Worm (Caenorhabditis elegans) whole organism, L1 larva: ENCODE data around the gene sod-5.

Experiments
- F16B12.6 ChIP-seq: fragments of 150-350 bp; optimal IDR thresholded peaks from 2 replicates; lab custom pipeline; 2014; ENCODE audit warnings: missing biosample characterization, missing genetic modification characterization
- alr-1 ChIP-seq: fragments of 200-800 bp; sonication (Bioruptor generic); optimal IDR thresholded peaks from 2 replicates; lab custom pipeline; 2018; ENCODE audit warnings: borderline replicate concordance, mild to moderate bottlenecking, missing genetic modification characterization, missing compliant biosample characterization
- ama-1 ChIP-seq: fragments of 150-350 bp; optimal IDR thresholded peaks from 2 replicates; lab custom pipeline; 2014
- ceh-63 ChIP-seq: fragments of 200-800 bp; sonication (Bioruptor generic); optimal IDR thresholded peaks from 2 replicates; lab custom pipeline; 2018; ENCODE audit warnings: mild to moderate bottlenecking, missing genetic modification characterization, missing compliant biosample characterization
- ceh-8 ChIP-seq: fragments of 200-800 bp; sonication (Bioruptor generic); optimal IDR thresholded peaks from 2 replicates; lab custom pipeline; 2018; ENCODE audit warnings: mild to moderate bottlenecking, missing genetic modification characterization, moderate library complexity, missing compliant biosample characterization
- ceh-82 ChIP-seq, 3 experiments: fragments of 150-350 bp in 1 of 3; sonication (generic microtip) in 2 of 3; optimal IDR thresholded peaks; 2 replicates each; lab custom pipeline; 2014 to 2017; ENCODE audit warnings: missing biosample characterization in 3 of 3, missing genetic modification characterization in 3 of 3
- dsc-1 ChIP-seq: sonication (generic microtip); optimal IDR thresholded peaks from 2 replicates; lab custom pipeline; 2016; ENCODE audit warnings: mild to moderate bottlenecking, missing genetic modification characterization, missing compliant biosample characterization
- efl-3 ChIP-seq: fragments of 200-800 bp; sonication (Bioruptor generic); optimal IDR thresholded peaks from 2 replicates; lab custom pipeline; 2018; ENCODE audit warnings: mild to moderate bottlenecking, missing genetic modification characterization, missing compliant biosample characterization
- egl-13 ChIP-seq: sonication (generic microtip); optimal IDR thresholded peaks from 2 replicates; lab custom pipeline; 2016; ENCODE audit warnings: missing genotype, missing genetic modification reagents, missing genetic modification characterization, missing compliant biosample characterization
- elt-2 ChIP-seq: sonication (generic microtip); optimal IDR thresholded peaks from 2 replicates; lab custom pipeline; 2016; ENCODE audit warnings: missing genetic modification characterization, mild to moderate bottlenecking, inconsistent platforms, missing compliant biosample characterization, missing genetic modification reagents
- ets-5 ChIP-seq: fragments of 200-800 bp; sonication (Bioruptor generic); IDR thresholded peaks from 2 replicates; pipeline ENCODE4 v1.3.6; 2022; ENCODE audit warnings: missing genetic modification characterization, missing compliant biosample characterization
- fkh-10 ChIP-seq: sonication (generic microtip); optimal IDR thresholded peaks from 2 replicates; lab custom pipeline; 2017; ENCODE audit warnings: missing biosample characterization, missing genetic modification reagents, missing genetic modification characterization
- fkh-4 ChIP-seq: sonication (generic microtip); optimal IDR thresholded peaks from 2 replicates; lab custom pipeline; 2016; ENCODE audit warnings: missing compliant biosample characterization, missing genetic modification characterization, borderline replicate concordance
- fkh-8 ChIP-seq: sonication (generic microtip); optimal IDR thresholded peaks from 2 replicates; lab custom pipeline; 2016; ENCODE audit warnings: mild to moderate bottlenecking, missing genetic modification characterization, missing compliant biosample characterization
- fos-1 ChIP-seq: fragments of 150-350 bp; optimal IDR thresholded peaks from 2 replicates; lab custom pipeline; 2014; ENCODE audit warnings: missing biosample characterization, missing genetic modification characterization
- grh-1 ChIP-seq: fragments of 200-800 bp; sonication (Bioruptor generic); IDR thresholded peaks from 2 replicates; pipeline ENCODE4 v1.3.6; 2022; ENCODE audit warnings: missing genetic modification reagents, missing genetic modification characterization, missing compliant biosample characterization
- irx-1 ChIP-seq: sonication (generic microtip); optimal IDR thresholded peaks from 2 replicates; lab custom pipeline; 2016; ENCODE audit warnings: missing genetic modification characterization, missing compliant biosample characterization
- lin-14 ChIP-seq: fragments of 200-800 bp; sonication (Bioruptor generic); optimal IDR thresholded peaks from 2 replicates; lab custom pipeline; 2018; ENCODE audit warnings: mild to moderate bottlenecking, missing genetic modification characterization, moderate library complexity, missing compliant biosample characterization
- lin-35 ChIP-seq, 2 experiments: fragments of 150-350 bp; optimal IDR thresholded peaks; 2 replicates each; lab custom pipeline; 2014; ENCODE audit warnings: missing biosample characterization in 2 of 2, missing genetic modification characterization in 2 of 2, missing genetic modification reagents in 2 of 2
- mab-9 ChIP-seq: fragments of 200-800 bp; sonication (Bioruptor generic); IDR thresholded peaks from 2 replicates; pipeline ENCODE4 v1.3.6; 2022; ENCODE audit warnings: missing genetic modification reagents, missing genetic modification characterization, missing compliant biosample characterization
- mdl-1 ChIP-seq, 2 experiments: fragments of 150-350 bp; optimal IDR thresholded peaks; 2 replicates each; lab custom pipeline; 2014 to 2017; ENCODE audit warnings: missing biosample characterization in 2 of 2, missing genetic modification characterization in 2 of 2, inconsistent platforms in 1 of 2
- mef-2 ChIP-seq: fragments of 150-350 bp; optimal IDR thresholded peaks from 2 replicates; lab custom pipeline; 2014; ENCODE audit warnings: missing biosample characterization, missing genetic modification characterization
- nhr-20 ChIP-seq: sonication (generic microtip); optimal IDR thresholded peaks from 2 replicates; lab custom pipeline; 2016; ENCODE audit warnings: mild to moderate bottlenecking, missing genetic modification characterization, missing compliant biosample characterization
- nhr-237 ChIP-seq: fragments of 150-350 bp; optimal IDR thresholded peaks from 2 replicates; lab custom pipeline; 2014; ENCODE audit warnings: missing biosample characterization, missing genetic modification characterization
- nhr-76 ChIP-seq: sonication (generic microtip); optimal IDR thresholded peaks from 2 replicates; lab custom pipeline; 2017; ENCODE audit warnings: missing biosample characterization, missing genetic modification characterization
- nhr-84 ChIP-seq: sonication (generic microtip); optimal IDR thresholded peaks from 2 replicates; lab custom pipeline; 2017; ENCODE audit warnings: missing biosample characterization, missing genetic modification characterization
- nhr-85 ChIP-seq: sonication (generic microtip); peaks from one replicate; lab custom pipeline; 2016; ENCODE audit warnings: missing genetic modification characterization, inconsistent platforms, missing compliant biosample characterization
- nhr-90 ChIP-seq: sonication (generic microtip); optimal IDR thresholded peaks from 2 replicates; lab custom pipeline; 2016; ENCODE audit warnings: mild to moderate bottlenecking, missing genetic modification characterization, missing compliant biosample characterization; ENCODE audit not compliant: poor library complexity
- tbx-2 ChIP-seq: sonication (generic microtip); optimal IDR thresholded peaks from 2 replicates; lab custom pipeline; 2016; ENCODE audit warnings: missing genetic modification characterization, missing compliant biosample characterization
- tlp-1 ChIP-seq: fragments of 150-350 bp; optimal IDR thresholded peaks from 2 replicates; lab custom pipeline; 2014; ENCODE audit warnings: missing biosample characterization, missing genetic modification characterization
- unc-130 ChIP-seq: fragments of 150-350 bp; optimal IDR thresholded peaks from 2 replicates; lab custom pipeline; 2017; ENCODE audit warnings: missing biosample characterization, missing genetic modification characterization, inconsistent platforms
- unc-62 ChIP-seq: fragments of 150-350 bp; optimal IDR thresholded peaks from 2 replicates; lab custom pipeline; 2014; ENCODE audit warnings: missing biosample characterization, missing genetic modification reagents, missing genetic modification characterization
- unc-86 ChIP-seq: sonication (generic microtip); optimal IDR thresholded peaks from 2 replicates; lab custom pipeline; 2016; ENCODE audit warnings: missing genetic modification characterization, missing compliant biosample characterization
- unc-98 ChIP-seq: fragments of 200-800 bp; sonication (Bioruptor generic); IDR thresholded peaks from 2 replicates; pipeline ENCODE4 v1.3.6; 2022; ENCODE audit warnings: missing genetic modification characterization, missing compliant biosample characterization
- vab-15 ChIP-seq: sonication (generic microtip); optimal IDR thresholded peaks from 2 replicates; lab custom pipeline; 2017; ENCODE audit warnings: missing genotype, mild to moderate bottlenecking, missing genetic modification characterization, missing compliant biosample characterization
- xbp-1 ChIP-seq: sonication (generic microtip); optimal IDR thresholded peaks from 2 replicates; lab custom pipeline; 2016; ENCODE audit warnings: missing genetic modification characterization, missing compliant biosample characterization
- ztf-11 ChIP-seq, 2 experiments: sonication (generic microtip); optimal IDR thresholded peaks; 2 replicates each; lab custom pipeline; 2016 to 2017; ENCODE audit warnings: missing genetic modification characterization in 2 of 2, missing biosample characterization in 1 of 2, missing compliant biosample characterization in 1 of 2
- ztf-4 ChIP-seq: fragments of 150-350 bp; optimal IDR thresholded peaks from 2 replicates; lab custom pipeline; 2014; ENCODE audit warnings: missing biosample characterization, missing genetic modification characterization

The sod-5 gene

ce11 chrII:4417333-4417732 is at the start of gene sod-5:
Gene sod-5 (plus strand): TSS chrII:4417633.
- no peak for TF ChIP-seq fos-1 (tag; lab: Kevin White, UChicago)
- TF ChIP-seq nhr-90 = no peak
- no peak for TF ChIP-seq lin-14 (GFP tag; lab: Kevin White, UChicago)
- TF ChIP-seq lin-35 (GFP tag; optimal IDR thresholded peaks at IDR 0.05; lab: Kevin White, UChicago) = no peak
- no peak for TF ChIP-seq tlp-1 (tag; lab: Kevin White, UChicago)
- TF ChIP-seq dsc-1 = no peak
- TF ChIP-seq alr-1 = no peak
- no peak for TF ChIP-seq fkh-10
- TF ChIP-seq mab-9 (GFP tag; lab: Robert Waterston, UW) = no peak
- TF ChIP-seq unc-86 (tag; lab: Kevin White, UChicago) = no peak
- no peak for TF ChIP-seq fkh-4 (tag; lab: Kevin White, UChicago)
- no peak for TF ChIP-seq xbp-1 (tag; lab: Kevin White, UChicago)
- TF ChIP-seq tbx-2 = no peak
- no peak for TF ChIP-seq ceh-8 (GFP tag; lab: Kevin White, UChicago)
- no peak for TF ChIP-seq fkh-8 (tag; lab: Kevin White, UChicago)
- no peak for TF ChIP-seq mef-2 (tag; lab: Kevin White, UChicago)

ce11 chrII:4367923-4368322 is 49.5 kb upstream of the sod-5 start, which contains the start of gene try-9:
Gene try-9 (plus strand): TSS chrII:4368223.
- no peak for TF ChIP-seq vab-15 (tag; lab: Kevin White, UChicago)
- TF ChIP-seq mdl-1 (tag; optimal IDR thresholded peaks at IDR 0.05; lab: Kevin White, UChicago) = no peak
- TF ChIP-seq ceh-82 (tag; optimal IDR thresholded peaks at IDR 0.05; lab: Kevin White, UChicago) = no peak
- TF ChIP-seq ceh-8 (GFP tag; lab: Kevin White, UChicago) = no peak
- no peak for TF ChIP-seq tbx-2
- no peak for TF ChIP-seq F16B12.6
- TF ChIP-seq unc-98 = no peak
- no peak for TF ChIP-seq egl-13 (tag; lab: Kevin White, UChicago)
- no peak for TF ChIP-seq ets-5 (GFP tag; lab: Robert Waterston, UW)

- TF ChIP-seq dsc-1 (no peak), ceh-63 (GFP tag; lab: Kevin White, UChicago) (no peak), fkh-4 (tag; lab: Kevin White, UChicago) (no peak), nhr-90 (no peak), irx-1 (no peak), nhr-84 (tag; lab: Kevin White, UChicago) (no peak), nhr-85 (tag; lab: Kevin White, UChicago) (no peak), unc-86 (tag; lab: Kevin White, UChicago) (no peak), ztf-11 (tag; optimal IDR thresholded peaks at IDR 0.05; lab: Kevin White, UChicago) (no peak), unc-130 (tag; lab: Kevin White, UChicago) (no peak), ama-1 (lab: Kevin White, UChicago) (no peak), tbx-2 (no peak), lin-14 (GFP tag; lab: Kevin White, UChicago) (no peak), elt-2 (tag; lab: Kevin White, UChicago) (no peak), lin-35 (GFP tag; optimal IDR thresholded peaks at IDR 0.05; lab: Kevin White, UChicago) (no peak), nhr-237 (tag; lab: Kevin White, UChicago) (no peak), nhr-76 (tag; lab: Kevin White, UChicago) (no peak)
- TF ChIP-seq, all 84 proteins: peak for 0
Observed at ce11 chrII:4369715-4370114, 47.7 kb upstream of the sod-5 start.

ce11 chrII:4370842-4371241 is 46.6 kb upstream of the sod-5 start:
- TF ChIP-seq unc-86 (tag; lab: Kevin White, UChicago) (no peak), grh-1 (no peak), unc-62 (GFP tag; lab: Kevin White, UChicago) (no peak), nhr-237 (tag; lab: Kevin White, UChicago) (no peak), ztf-4 (tag; lab: Kevin White, UChicago) (no peak), efl-3 (no peak), fkh-10 (no peak), nhr-20 (tag; lab: Kevin White, UChicago) (no peak)
